Fruit fly (Drosophila melanogaster): Measurements from ENCODE around the gene CG42264.

Gene CG42264

dm6 chrX:5746864-5747861 lies 29.3 kb downstream of the CG42264 start, which contains the start of the genes IntS6 and Rtel1 (continued):
- TF ChIP-seq CG17912 (GFP tag; optimal IDR thresholded peaks at IDR 0.05), result peak; percentile 81
- peak; percentile 90 for TF ChIP-seq HHEX (GFP tag; optimal IDR thresholded peaks at IDR 0.05)
- peak; percentile 63 for TF ChIP-seq CG3163 (GFP tag; optimal IDR thresholded peaks at IDR 0.05)
- peak; percentile 43 for TF ChIP-seq CG6254 (GFP tag; optimal IDR thresholded peaks at IDR 0.05)
- TF ChIP-seq Fer3 (tag; optimal IDR thresholded peaks at IDR 0.05), result peak; percentile 91
- peak; percentile 78; the same call in 2 of the 3 replicates for TF ChIP-seq CG11560 (tag; IDR thresholded peaks at IDR 0.05)
- TF ChIP-seq D (optimal IDR thresholded peaks at IDR 0.05), result peak; percentile 12
- peak; percentile 79 for TF ChIP-seq D (GFP tag; optimal IDR thresholded peaks at IDR 0.05)
- TF ChIP-seq phol (tag; optimal IDR thresholded peaks at IDR 0.05), result peak; percentile 89
- peak; percentile 73 for TF ChIP-seq emc (GFP tag; optimal IDR thresholded peaks at IDR 0.05)
- TF ChIP-seq CG13894 (tag; optimal IDR thresholded peaks at IDR 0.05), result peak; percentile 88
- peak; percentile 88 for TF ChIP-seq fd96Cb (tag; optimal IDR thresholded peaks at IDR 0.05)
- peak; percentile 75 for TF ChIP-seq ab (GFP tag; optimal IDR thresholded peaks at IDR 0.05)
- no peak; the same call in 1 of the 2 replicates for TF ChIP-seq CkIIα-i1 (GFP tag; IDR thresholded peaks at IDR 0.05)
- peak in 1 of 3 experiments; percentile 82 for TF ChIP-seq lola (GFP tag; optimal IDR thresholded peaks at IDR 0.05)
- TF ChIP-seq dan (GFP tag; IDR thresholded peaks at IDR 0.05), result peak; percentile 77
- TF ChIP-seq CG3995 (GFP tag; optimal IDR thresholded peaks at IDR 0.05), result peak; percentile 94
- TF ChIP-seq CG12659 (GFP tag; optimal IDR thresholded peaks at IDR 0.05), result peak; percentile 91
- peak; percentile 79 for TF ChIP-seq CG33213 (GFP tag; optimal IDR thresholded peaks at IDR 0.05)
- peak; percentile 79 for TF ChIP-seq croc (GFP tag; conservative IDR thresholded peaks at IDR 0.05)
- TF ChIP-seq Atf6 (GFP tag; IDR thresholded peaks at IDR 0.05), result peak; percentile 89
- peak; percentile 92 for TF ChIP-seq CG8944 (GFP tag; optimal IDR thresholded peaks at IDR 0.05)
- peak; percentile 100 for TF ChIP-seq CG10209 (GFP tag; optimal IDR thresholded peaks at IDR 0.05)
- no peak for TF ChIP-seq sna (GFP tag; IDR thresholded peaks at IDR 0.05; ENCODE audit: partially characterized antibody)
- TF ChIP-seq CG8478 (optimal IDR thresholded peaks at IDR 0.05), result peak; percentile 97
- TF ChIP-seq hb (GFP tag; IDR thresholded peaks at IDR 0.05; ENCODE audit: partially characterized antibody), result no peak
- peak; percentile 52 for TF ChIP-seq CG7987 (GFP tag; optimal IDR thresholded peaks at IDR 0.05)
- no peak for TF ChIP-seq vnd (GFP tag; IDR thresholded peaks at IDR 0.05; ENCODE audit: partially characterized antibody)
- TF ChIP-seq Abd-B (GFP tag; optimal IDR thresholded peaks at IDR 0.05), result peak; percentile 91
- TF ChIP-seq sima (GFP tag; optimal IDR thresholded peaks at IDR 0.05), result peak; percentile 65
- peak; percentile 100 for TF ChIP-seq chinmo (GFP tag; IDR thresholded peaks at IDR 0.05; ENCODE audit: partially characterized antibody)
- TF ChIP-seq CG12299 (tag; optimal IDR thresholded peaks at IDR 0.05), result peak; percentile 91
- TF ChIP-seq CG16813 (GFP tag; IDR thresholded peaks at IDR 0.05; ENCODE audit: partially characterized antibody), result no peak; the same call in 2 of the 3 replicates
- TF ChIP-seq tgo (GFP tag; IDR thresholded peaks at IDR 0.05), result peak; percentile 88
- peak; percentile 84 for TF ChIP-seq CG7372 (GFP tag; IDR thresholded peaks at IDR 0.05)
- peak; percentile 80 for TF ChIP-seq vfl (GFP tag; optimal IDR thresholded peaks at IDR 0.05)
- peak; percentile 69; the same call in 2 of the 3 replicates for TF ChIP-seq otp (GFP tag; IDR thresholded peaks at IDR 0.05)
- TF ChIP-seq ase (GFP tag; IDR thresholded peaks at IDR 0.05), result peak; percentile 83
- TF ChIP-seq dpn (GFP tag; optimal IDR thresholded peaks at IDR 0.05), result peak; percentile 91 to 92
- TF ChIP-seq CG4854 (GFP tag; optimal IDR thresholded peaks at IDR 0.05), result peak; percentile 78
- peak; percentile 90 for TF ChIP-seq nmo (GFP tag; optimal IDR thresholded peaks at IDR 0.05)
- peak; percentile 80 for TF ChIP-seq CG1529 (GFP tag; optimal IDR thresholded peaks at IDR 0.05)
- TF ChIP-seq CG1647 (GFP tag; optimal IDR thresholded peaks at IDR 0.05), result peak; percentile 84
- peak; percentile 89 for TF ChIP-seq Ada2b (GFP tag; IDR thresholded peaks at IDR 0.05)
- peak; percentile 85 for TF ChIP-seq CG3726 (GFP tag; IDR thresholded peaks at IDR 0.05)
- TF ChIP-seq CG4360 (GFP tag; IDR thresholded peaks at IDR 0.05), result peak; percentile 74
- TF ChIP-seq CG4404 (GFP tag; IDR thresholded peaks at IDR 0.05), result peak; percentile 85
- TF ChIP-seq cato (GFP tag; optimal IDR thresholded peaks at IDR 0.05; ENCODE audit: borderline replicate concordance), result peak; percentile 84
